Worm (Caenorhabditis elegans) whole organism, L3 larva: ENCODE results near the gene H11E01.3.

Source experiments
- ama-1 ChIP-seq: fragments of 150-350 bp; optimal IDR thresholded peaks from 2 replicates; lab custom pipeline; 2018
- eor-1 ChIP-seq, 2 experiments: fragments of 150-350 bp; optimal IDR thresholded peaks; 2 replicates each; lab custom pipeline; 2014 to 2018; ENCODE audit warnings: missing biosample characterization in 2 of 2, missing genetic modification characterization in 2 of 2
- jun-1 ChIP-seq: fragments of 150-350 bp; optimal IDR thresholded peaks from 2 replicates; lab custom pipeline; 2014; ENCODE audit warnings: missing biosample characterization, missing genetic modification reagents, missing genetic modification characterization
- lsy-12 ChIP-seq: sonication (generic microtip); optimal IDR thresholded peaks from 2 replicates; lab custom pipeline; 2016; ENCODE audit warnings: mild to moderate bottlenecking, missing genetic modification characterization, missing compliant biosample characterization
- nfya-1 ChIP-seq: sonication (generic microtip); optimal IDR thresholded peaks from 2 replicates; lab custom pipeline; 2017; ENCODE audit warnings: missing genetic modification characterization, mild to moderate bottlenecking, missing compliant biosample characterization, antibody characterized with exemption, moderate library complexity; ENCODE audit not compliant: insufficient read depth

- TF ChIP-seq nfya-1 = no peak
- TF ChIP-seq lsy-12 (tag; lab: Kevin White, UChicago) = no peak
- TF ChIP-seq jun-1 = no peak
- TF ChIP-seq eor-1 (tag; optimal IDR thresholded peaks at IDR 0.05; lab: Kevin White, UChicago) = no peak
- TF ChIP-seq ama-1 (lab: Kevin White, UChicago) = no peak
Observed at ce11 chrX:1612948-1613347, 8.2 kb downstream of the H11E01.3 start.
